Worm (Caenorhabditis elegans): ENCODE measurements around the gene T02G5.14.
"Not testable (repeated sequence)": the region's sequence is repeated elsewhere in the genome, so short reads cannot be mapped to it uniquely, and the experiment has no call there.

T02G5.14 gene

DNA sequence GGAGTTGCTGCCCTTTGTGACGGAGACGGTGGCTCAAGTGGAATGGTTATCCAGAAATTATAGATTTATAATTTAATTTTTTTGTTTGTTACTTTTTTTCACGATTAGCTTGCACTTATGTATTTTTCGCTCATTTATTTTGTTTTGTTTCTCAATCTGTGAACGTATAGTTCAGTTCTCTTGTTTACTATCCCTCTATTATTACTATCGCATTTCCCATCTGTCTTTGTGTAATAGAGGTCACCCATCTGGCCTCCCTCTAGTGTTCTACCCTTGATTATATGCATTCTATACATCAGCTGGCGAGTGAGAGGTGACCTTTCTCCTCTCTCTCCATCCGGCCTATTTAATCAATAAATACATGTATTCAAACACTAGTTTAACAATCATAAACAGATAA lies at the start of gene T02G5.14, which contains the start of gene T02G5.15:
TSS of gene T02G5.14 (plus strand) at position 301 of the 400 bp plus-strand sequence.
TSS of gene T02G5.15 (plus strand) at position 301 of the 400 bp plus-strand sequence.
- not testable (repeated sequence) for TF ChIP-seq lin-13 (GFP tag; optimal IDR thresholded peaks at IDR 0.05); snpc-4 (tag; optimal IDR thresholded peaks at IDR 0.05); sma-3 (GFP tag; optimal IDR thresholded peaks at IDR 0.05)

DNA sequence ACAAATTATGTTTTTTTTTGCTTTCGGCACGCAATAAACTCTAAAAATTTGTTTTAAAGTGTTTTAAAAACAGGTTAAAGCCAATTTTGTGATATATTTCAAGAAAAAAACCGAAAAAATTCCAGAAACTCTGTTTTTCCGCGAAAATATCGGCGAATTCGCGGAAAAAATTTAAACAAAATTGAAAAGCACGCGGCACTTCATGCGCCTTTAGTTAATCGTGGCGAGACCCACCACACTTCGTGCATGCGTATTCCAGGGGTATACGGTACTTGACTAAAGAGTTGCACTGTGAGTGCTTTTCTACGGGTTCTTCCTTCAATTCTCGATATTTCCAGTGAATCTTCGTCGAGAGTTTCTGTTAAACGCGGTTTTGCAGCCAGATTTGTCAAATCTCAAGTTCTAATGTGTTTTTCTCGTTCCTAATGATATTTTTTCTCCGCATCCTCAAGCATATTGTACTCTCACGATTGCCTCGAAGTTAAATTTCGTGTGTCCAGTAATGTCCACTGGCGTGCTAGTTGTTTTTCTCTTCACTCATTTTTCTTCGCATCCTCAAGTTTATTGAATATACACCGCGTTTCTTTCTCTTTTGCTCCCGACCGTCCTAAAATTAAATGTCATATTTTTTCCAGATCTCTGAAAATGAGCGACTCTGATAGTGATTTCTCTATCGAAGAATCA lies 46.3 kb upstream of the T02G5.14 start, which contains the start of gene cin-4:
TSS of gene cin-4 (plus strand) at position 634 of the 684 bp plus-strand sequence.
- TF ChIP-seq nhr-12 (tag; optimal IDR thresholded peaks at IDR 0.05) (no peak), gmeb-1 (tag; optimal IDR thresholded peaks at IDR 0.05) (no peak), mbf-1 (tag; optimal IDR thresholded peaks at IDR 0.05) (no peak), lsy-2 (tag; optimal IDR thresholded peaks at IDR 0.05) (no peak), dmd-4 (tag; optimal IDR thresholded peaks at IDR 0.05) (no peak), lin-11 (tag; optimal IDR thresholded peaks at IDR 0.05) (no peak), aly-2 (tag; optimal IDR thresholded peaks at IDR 0.05) (no peak), Y55F3AM.14 (GFP tag; optimal IDR thresholded peaks at IDR 0.05) (no peak), ztf-11 (tag; optimal IDR thresholded peaks at IDR 0.05) (no peak), sma-9 (GFP tag; optimal IDR thresholded peaks at IDR 0.05) (no peak), sma-9 (tag; optimal IDR thresholded peaks at IDR 0.05) (no peak), nhr-77 (tag; optimal IDR thresholded peaks at IDR 0.05) (no peak), sem-4 (tag; optimal IDR thresholded peaks at IDR 0.05) (no peak)

DNA sequence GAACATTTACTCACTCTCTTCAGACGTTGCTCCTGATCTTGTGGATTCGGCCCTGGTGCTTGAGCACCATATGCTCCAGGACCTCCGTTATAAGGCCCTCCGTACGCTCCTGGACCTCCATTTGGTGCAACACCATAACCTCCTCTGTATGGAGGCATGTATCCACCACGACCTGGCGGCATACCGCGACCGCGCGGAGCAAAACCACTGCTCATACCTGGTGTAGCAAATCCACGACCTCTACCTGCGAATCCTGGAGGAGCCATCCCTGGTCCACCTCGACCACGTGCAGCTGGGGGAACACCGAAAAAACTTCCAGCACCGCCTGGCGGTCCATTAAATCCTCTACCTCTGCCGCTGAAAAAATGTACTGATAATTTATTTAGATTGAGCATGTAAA lies 34.7 kb upstream of the T02G5.14 start:
- TF ChIP-seq crh-2 (tag; optimal IDR thresholded peaks at IDR 0.05), result no peak
- no peak for TF ChIP-seq nhr-23 (tag; optimal IDR thresholded peaks at IDR 0.05)
- no peak for TF ChIP-seq lin-13 (GFP tag; optimal IDR thresholded peaks at IDR 0.05)
- no peak for TF ChIP-seq sma-9 (GFP tag; optimal IDR thresholded peaks at IDR 0.05)
- no peak for TF ChIP-seq sma-9 (tag; optimal IDR thresholded peaks at IDR 0.05)
- TF ChIP-seq nhr-129 (tag; optimal IDR thresholded peaks at IDR 0.05), result no peak
- TF ChIP-seq sma-3 (GFP tag; optimal IDR thresholded peaks at IDR 0.05), result no peak
- no peak for TF ChIP-seq nhr-21 (tag; optimal IDR thresholded peaks at IDR 0.05)
- no peak for TF ChIP-seq unc-62 (GFP tag; optimal IDR thresholded peaks at IDR 0.05)
- no peak for TF ChIP-seq nhr-25 (tag; optimal IDR thresholded peaks at IDR 0.05)
- no peak for TF ChIP-seq ztf-1 (GFP tag; conservative IDR thresholded peaks at IDR 0.05)
- TF ChIP-seq nhr-10 (tag; optimal IDR thresholded peaks at IDR 0.05), result no peak
- no peak for TF ChIP-seq F13H6.1 (tag; optimal IDR thresholded peaks at IDR 0.05)
- no peak for TF ChIP-seq C34F6.9 (tag; optimal IDR thresholded peaks at IDR 0.05)
- no peak for TF ChIP-seq ama-1 (optimal IDR thresholded peaks at IDR 0.05)

DNA sequence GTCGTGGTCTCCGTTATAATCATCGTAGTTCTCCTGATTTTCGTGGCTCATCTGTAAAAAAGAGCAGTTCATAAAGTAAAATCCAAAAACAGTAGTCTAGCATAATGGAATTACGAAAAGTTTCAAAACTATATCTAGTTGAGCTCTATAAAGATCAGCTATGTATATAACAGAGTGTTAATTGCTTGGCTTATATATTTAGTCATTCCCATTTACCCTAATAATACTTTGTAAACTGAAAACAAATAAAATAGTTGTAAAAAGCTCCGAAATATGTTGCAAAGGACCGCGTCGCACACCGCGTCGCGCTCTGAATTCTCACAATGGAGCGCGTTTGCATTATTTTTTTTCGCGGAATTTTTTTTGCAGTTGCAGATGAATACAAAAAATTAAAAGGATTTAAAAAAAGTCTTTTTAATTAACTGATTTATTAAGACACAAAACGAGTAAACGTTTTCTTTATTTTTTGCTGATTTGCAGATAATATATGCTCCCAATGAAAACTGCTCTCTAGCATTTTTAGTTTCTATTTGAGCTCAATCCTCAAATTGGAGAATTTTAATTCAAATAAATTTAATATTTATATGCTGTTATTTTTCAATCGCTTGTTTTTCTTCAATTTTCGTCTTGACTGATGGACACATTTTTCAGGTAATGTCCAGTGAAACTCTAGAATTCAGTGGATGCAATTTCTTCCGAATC lies 33.9 kb upstream of the T02G5.14 start, which contains the start of the genes tcer-1 and ZK1127.5:
TSS of gene tcer-1 (minus strand) at position 51 of the 702 bp plus-strand sequence.
TSS of gene ZK1127.5 (plus strand) at position 652 of the 702 bp plus-strand sequence.
- TF ChIP-seq nhr-10 (tag; optimal IDR thresholded peaks at IDR 0.05), result no peak
- peak; percentile 41 for TF ChIP-seq sem-4 (tag; optimal IDR thresholded peaks at IDR 0.05)
- no peak for TF ChIP-seq dmd-4 (tag; optimal IDR thresholded peaks at IDR 0.05)
- no peak for TF ChIP-seq skn-1 (tag; optimal IDR thresholded peaks at IDR 0.05)
- peak; percentile 69 for TF ChIP-seq unc-55 (GFP tag; optimal IDR thresholded peaks at IDR 0.05)
- TF ChIP-seq nhr-237 (tag; optimal IDR thresholded peaks at IDR 0.05), result no peak
- TF ChIP-seq peb-1 (tag; optimal IDR thresholded peaks at IDR 0.05), result no peak
- TF ChIP-seq nhr-77 (tag; optimal IDR thresholded peaks at IDR 0.05), result no peak
- TF ChIP-seq alr-1 (tag; optimal IDR thresholded peaks at IDR 0.05), result no peak
- no peak for TF ChIP-seq ceh-16 (tag; optimal IDR thresholded peaks at IDR 0.05)
- TF ChIP-seq nhr-12 (tag; optimal IDR thresholded peaks at IDR 0.05), result no peak
- TF ChIP-seq ama-1 (optimal IDR thresholded peaks at IDR 0.05), result no peak
- TF ChIP-seq ztf-4 (tag; optimal IDR thresholded peaks at IDR 0.05), result no peak
- TF ChIP-seq Y55F3AM.14 (GFP tag; optimal IDR thresholded peaks at IDR 0.05), result no peak
- TF ChIP-seq aly-2 (tag; optimal IDR thresholded peaks at IDR 0.05), result no peak
- peak; percentile 55 for TF ChIP-seq gmeb-1 (tag; optimal IDR thresholded peaks at IDR 0.05)
- TF ChIP-seq nhr-11 (tag; optimal IDR thresholded peaks at IDR 0.05), result no peak
- no peak for TF ChIP-seq lin-39 (tag; optimal IDR thresholded peaks at IDR 0.05)
- no peak for TF ChIP-seq elt-1 (tag; optimal IDR thresholded peaks at IDR 0.05)
- TF ChIP-seq ztf-1 (GFP tag; conservative IDR thresholded peaks at IDR 0.05), result no peak
- no peak for TF ChIP-seq nhr-21 (tag; optimal IDR thresholded peaks at IDR 0.05)
- TF ChIP-seq lsy-2 (tag; optimal IDR thresholded peaks at IDR 0.05), result peak in 1 of 2 experiments; percentile 70
- no peak for TF ChIP-seq elt-3 (tag; optimal IDR thresholded peaks at IDR 0.05)
- no peak for TF ChIP-seq ceh-82 (tag; optimal IDR thresholded peaks at IDR 0.05)
- no peak for TF ChIP-seq mdl-1 (tag; optimal IDR thresholded peaks at IDR 0.05)
- TF ChIP-seq sma-3 (GFP tag; optimal IDR thresholded peaks at IDR 0.05), result peak; percentile 28
- TF ChIP-seq mbf-1 (tag; optimal IDR thresholded peaks at IDR 0.05), result no peak
- TF ChIP-seq unc-62 (GFP tag; optimal IDR thresholded peaks at IDR 0.05), result no peak
- peak; percentile 44 for TF ChIP-seq nhr-129 (tag; optimal IDR thresholded peaks at IDR 0.05)
- TF ChIP-seq crh-2 (tag; optimal IDR thresholded peaks at IDR 0.05), result peak; percentile 32
- TF ChIP-seq mab-5 (tag; optimal IDR thresholded peaks at IDR 0.05), result no peak
- no peak for TF ChIP-seq nhr-6 (tag; optimal IDR thresholded peaks at IDR 0.05)
- TF ChIP-seq zag-1 (tag; optimal IDR thresholded peaks at IDR 0.05), result no peak
- no peak for TF ChIP-seq ZK546.5 (tag; optimal IDR thresholded peaks at IDR 0.05)
- peak; percentile 40 for TF ChIP-seq snpc-4 (tag; optimal IDR thresholded peaks at IDR 0.05)

Measured in whole organism, L2 larva.